Worm (Caenorhabditis elegans) whole organism, L3 larva: ENCODE results near the gene Y57G11B.6.

Source experiments
- elt-1 ChIP-seq: fragments of 150-350 bp; optimal IDR thresholded peaks from 2 replicates; lab custom pipeline; 2014; ENCODE audit warnings: missing biosample characterization, missing genetic modification characterization
- nhr-12 ChIP-seq: fragments of 150-350 bp; optimal IDR thresholded peaks from 2 replicates; lab custom pipeline; 2014; ENCODE audit warnings: missing biosample characterization, missing genetic modification characterization

ce11 chrIV:14512405-14512804, 42.3 kb downstream of the Y57G11B.6 start, which contains the start of gene Y57G11A.5:
- TF ChIP-seq nhr-12 (tag; lab: Kevin White, UChicago) (no peak), elt-1 (tag; lab: Kevin White, UChicago) (no peak)
